Fruit fly (Drosophila melanogaster) S2 (cell line): ENCODE data around the gene CG11999.

Experiments used
- CG8478 ChIP-seq: fragments of >200 bp; optimal IDR thresholded peaks from 2 replicates; lab custom pipeline; 2018
- CTCF ChIP-seq, 2 experiments: fragments of >200 bp; optimal IDR thresholded peaks; 2 replicates each; lab custom pipeline; 2018

DNA sequence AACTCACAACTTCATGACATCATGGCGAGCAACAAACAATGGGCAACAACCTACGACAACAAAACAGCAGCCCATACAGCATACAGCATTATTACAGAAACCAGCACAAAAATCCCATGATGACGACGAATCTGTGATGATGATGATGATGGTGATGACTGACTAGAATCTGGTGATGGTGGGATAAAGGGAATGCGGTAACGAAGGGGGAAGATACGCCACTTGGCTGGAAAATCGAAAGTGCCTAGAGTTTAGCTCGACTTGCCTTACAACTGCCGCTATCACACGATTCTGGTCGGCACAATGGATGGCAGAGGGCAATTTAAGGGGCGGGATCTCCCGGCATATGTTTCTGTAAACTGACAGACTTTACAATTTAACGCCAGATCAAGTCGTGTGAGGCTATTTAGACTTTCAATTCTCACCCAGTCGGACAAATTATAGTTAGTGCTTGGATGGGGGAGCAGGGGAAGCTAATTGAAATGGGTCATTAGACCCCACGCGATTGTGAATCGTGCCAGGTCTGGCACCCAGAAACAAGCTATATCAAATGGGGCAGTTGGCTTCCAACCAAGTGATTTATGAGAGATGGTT lies 39.4 kb downstream of the CG11999 start:
- TF ChIP-seq CTCF (optimal IDR thresholded peaks at IDR 0.05; lab: Kevin White, UChicago), result no peak
- TF ChIP-seq CG8478 (lab: Kevin White, UChicago), result no peak
